Worm (Caenorhabditis elegans) whole organism, L4/young adult: ENCODE data around the gene wdr-5.3.

Source experiments
- W03F9.2 ChIP-seq: fragments of 150-350 bp; optimal IDR thresholded peaks from 2 replicates; lab custom pipeline; 2014; ENCODE audit warnings: missing biosample characterization, missing genetic modification characterization
- dao-5 ChIP-seq: sonication (generic microtip); optimal IDR thresholded peaks from 2 replicates; lab custom pipeline; 2016; ENCODE audit warnings: missing genotype, missing genetic modification characterization, moderate library complexity, missing compliant biosample characterization
- him-1 ChIP-seq: sonication (generic microtip); optimal IDR thresholded peaks from 2 replicates; lab custom pipeline; 2016; ENCODE audit warnings: missing genotype, missing genetic modification reagents, missing genetic modification characterization, missing compliant biosample characterization

ce11 chrV:10784011-10784410 lies 47.1 kb downstream of the wdr-5.3 start, which contains the start of gene D1054.8:
- TF ChIP-seq him-1 (tag; lab: Kevin White, UChicago) (no peak), dao-5 (tag; lab: Kevin White, UChicago) (no peak), W03F9.2 (no peak)
